Worm (Caenorhabditis elegans) whole organism, L4 larva: ENCODE measurements around the gene nhr-122.

Source experiments
- daf-12 ChIP-seq: fragments of 150-350 bp; optimal IDR thresholded peaks from 2 replicates; lab custom pipeline; 2014; ENCODE audit warnings: missing biosample characterization, missing genetic modification reagents, missing genetic modification characterization
- daf-16 ChIP-seq, 3 experiments: sonication (generic microtip); optimal IDR thresholded peaks; 2 replicates each; lab custom pipeline; 2016 to 2017; ENCODE audit warnings: missing genetic modification characterization in 3 of 3, missing genetic modification reagents in 3 of 3, mild to moderate bottlenecking in 2 of 3, missing compliant biosample characterization in 2 of 3, missing biosample characterization in 1 of 3, moderate library complexity in 1 of 3
- fkh-10 ChIP-seq: fragments of 150-350 bp; optimal IDR thresholded peaks from 2 replicates; lab custom pipeline; 2014; ENCODE audit warnings: missing biosample characterization, missing genetic modification reagents, missing genetic modification characterization
- fos-1 ChIP-seq: fragments of 150-350 bp; optimal IDR thresholded peaks from 2 replicates; lab custom pipeline; 2014; ENCODE audit warnings: missing biosample characterization, missing genetic modification characterization
- jun-1 ChIP-seq: fragments of 150-350 bp; optimal IDR thresholded peaks from 2 replicates; lab custom pipeline; 2014; ENCODE audit warnings: missing biosample characterization, missing genetic modification reagents, missing genetic modification characterization
- lin-29 ChIP-seq: fragments of 200-800 bp; sonication (Bioruptor generic); IDR thresholded peaks from 2 replicates; pipeline ENCODE4 v1.3.6; 2022; ENCODE audit warnings: missing genetic modification reagents, missing genetic modification characterization, missing compliant biosample characterization
- madf-5 ChIP-seq, 2 experiments: fragments of 200-800 bp; sonication (Bioruptor generic); IDR thresholded peaks; 2 replicates each; pipeline ENCODE4 v1.3.6; 2022; ENCODE audit warnings: missing compliant biosample characterization in 2 of 2, missing genetic modification characterization in 2 of 2
- nhr-41 ChIP-seq: fragments of 200-800 bp; sonication (Bioruptor generic); IDR thresholded peaks from 2 replicates; pipeline ENCODE4 v1.3.6; 2022; ENCODE audit warnings: missing genetic modification reagents, missing genetic modification characterization, missing compliant biosample characterization
- nhr-42 ChIP-seq: fragments of 200-800 bp; sonication (Bioruptor generic); IDR thresholded peaks from 2 replicates; pipeline ENCODE4 v1.3.6; 2022; ENCODE audit warnings: missing genetic modification characterization, missing compliant biosample characterization
- php-3 ChIP-seq: fragments of 200-800 bp; sonication (Bioruptor generic); IDR thresholded peaks from 2 replicates; pipeline ENCODE4 v1.3.6; 2022; ENCODE audit warnings: missing genetic modification reagents, missing genetic modification characterization, missing compliant biosample characterization
- snpc-4 ChIP-seq: fragments of 150-350 bp; optimal IDR thresholded peaks from 2 replicates; lab custom pipeline; 2014; ENCODE audit warnings: missing biosample characterization, missing genetic modification characterization
- zag-1 ChIP-seq: fragments of 150-350 bp; optimal IDR thresholded peaks from 2 replicates; lab custom pipeline; 2014; ENCODE audit warnings: missing biosample characterization, missing genetic modification characterization
- zfp-2 ChIP-seq: sonication (generic microtip); optimal IDR thresholded peaks from 2 replicates; lab custom pipeline; 2016; ENCODE audit warnings: mild to moderate bottlenecking, missing genetic modification characterization, missing compliant biosample characterization
- ztf-11 ChIP-seq: fragments of 150-350 bp; optimal IDR thresholded peaks from 2 replicates; lab custom pipeline; 2014; ENCODE audit warnings: missing biosample characterization, missing genetic modification characterization

- no peak for TF ChIP-seq snpc-4 (tag; lab: Kevin White, UChicago)
- TF ChIP-seq jun-1, result no peak
- no peak for TF ChIP-seq nhr-42 (GFP tag; lab: Robert Waterston, UW)
- TF ChIP-seq nhr-41, result no peak
- TF ChIP-seq daf-12 (tag; lab: Kevin White, UChicago), result no peak
- TF ChIP-seq fos-1 (tag; lab: Kevin White, UChicago), result no peak
- TF ChIP-seq zfp-2 (tag; lab: Kevin White, UChicago), result no peak
- no peak for TF ChIP-seq fkh-10 (GFP tag; lab: Kevin White, UChicago)
- no peak for TF ChIP-seq madf-5 (GFP tag; IDR thresholded peaks at IDR 0.05; lab: Robert Waterston, UW)
- no peak for TF ChIP-seq daf-16 (GFP tag; optimal IDR thresholded peaks at IDR 0.05; lab: Kevin White, UChicago)
- TF ChIP-seq daf-16 (tag; optimal IDR thresholded peaks at IDR 0.05; lab: Kevin White, UChicago), result no peak
- no peak for TF ChIP-seq zag-1 (tag; lab: Kevin White, UChicago)
- no peak for TF ChIP-seq lin-29
- TF ChIP-seq php-3 (GFP tag; lab: Robert Waterston, UW), result no peak
- TF ChIP-seq ztf-11 (tag; lab: Kevin White, UChicago), result no peak
Observed at ce11 chrIV:1602936-1603457, 10.7 kb upstream of the nhr-122 start.
